Worm (Caenorhabditis elegans) whole organism, L4/young adult: ENCODE measurements around the gene F32A5.8.

ENCODE experiments used
- W03F9.2 ChIP-seq: fragments of 150-350 bp; optimal IDR thresholded peaks from 2 replicates; lab custom pipeline; 2014; ENCODE audit warnings: missing biosample characterization, missing genetic modification characterization
- dao-5 ChIP-seq: sonication (generic microtip); optimal IDR thresholded peaks from 2 replicates; lab custom pipeline; 2016; ENCODE audit warnings: missing genotype, missing genetic modification characterization, moderate library complexity, missing compliant biosample characterization
- him-1 ChIP-seq: sonication (generic microtip); optimal IDR thresholded peaks from 2 replicates; lab custom pipeline; 2016; ENCODE audit warnings: missing genotype, missing genetic modification reagents, missing genetic modification characterization, missing compliant biosample characterization

DNA sequence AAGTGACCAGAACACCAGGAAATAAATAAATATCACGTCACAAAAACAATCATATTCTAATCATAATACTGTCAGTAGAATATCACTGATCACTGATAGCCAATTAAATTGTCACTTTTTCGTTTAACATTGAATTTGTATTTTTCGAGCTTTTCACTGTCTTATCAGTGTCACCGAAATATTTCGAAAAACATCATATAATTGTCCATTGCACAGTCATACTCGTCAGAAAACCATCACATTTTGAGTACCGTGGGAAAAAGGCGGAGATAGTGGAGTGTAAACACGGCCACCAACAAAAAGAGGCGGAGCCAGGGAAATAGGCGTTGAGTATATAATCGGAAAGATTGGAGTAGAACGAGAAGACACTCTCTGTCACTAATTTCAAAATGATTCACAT, 21.3 kb downstream of the F32A5.8 start:
- TF ChIP-seq him-1 (tag; lab: Kevin White, UChicago) (no peak), dao-5 (tag; lab: Kevin White, UChicago) (no peak), W03F9.2 (tag; lab: Kevin White, UChicago) (no peak)
